Fruit fly (Drosophila melanogaster) Kc167 (cell line): ENCODE measurements around the gene kra.

Experiments used
- Sin3A ChIP-seq: fragments of >200 bp; optimal IDR thresholded peaks from 2 replicates; lab custom pipeline; 2018; ENCODE audit warnings: missing external identifiers
- h ChIP-seq: fragments of >200 bp; optimal IDR thresholded peaks from 3 replicates; lab custom pipeline; 2018; ENCODE audit warnings: missing external identifiers
- insv ChIP-seq: fragments of >200 bp; optimal IDR thresholded peaks from 3 replicates; lab custom pipeline; 2018; ENCODE audit warnings: missing external identifiers
- psq ChIP-seq: fragments of >200 bp; optimal IDR thresholded peaks from 2 replicates; lab custom pipeline; 2017; ENCODE audit warnings: missing external identifiers

dm6 chr3R:5564775-5565190 lies 36.2 kb downstream of the kra start, which contains the start of the genes CG14671 and CG12746:
- TF ChIP-seq h (lab: Kevin White, UChicago) (no peak), psq (lab: Kevin White, UChicago) (no peak), insv (lab: Kevin White, UChicago) (no peak), Sin3A (lab: Kevin White, UChicago) (no peak)
